Worm (Caenorhabditis elegans): ENCODE results near the gene vab-2.

ce11 chrIV:3765457-3765856, 1.2 kb downstream of the vab-2 start:
- TF ChIP-seq nhr-12 (tag; optimal IDR thresholded peaks at IDR 0.05) (no peak), pha-4 (tag; optimal IDR thresholded peaks at IDR 0.05) (no peak), nhr-2 (tag; optimal IDR thresholded peaks at IDR 0.05) (no peak)

Data from whole organism, mixed stage, embryonic.